Worm (Caenorhabditis elegans) whole organism, L2 larva: Measurements from ENCODE around the gene msd-2.

ENCODE experiments used
- alr-1 ChIP-seq: fragments of 150-350 bp; optimal IDR thresholded peaks from 2 replicates; lab custom pipeline; 2014; ENCODE audit warnings: missing biosample characterization, missing genetic modification characterization
- aly-2 ChIP-seq: fragments of 150-350 bp; optimal IDR thresholded peaks from 2 replicates; lab custom pipeline; 2014; ENCODE audit warnings: missing biosample characterization, missing genetic modification characterization
- ceh-82 ChIP-seq: fragments of 150-350 bp; optimal IDR thresholded peaks from 2 replicates; lab custom pipeline; 2014; ENCODE audit warnings: missing biosample characterization, missing genetic modification characterization
- lin-11 ChIP-seq: fragments of 150-350 bp; sonication (generic microtip); optimal IDR thresholded peaks from 2 replicates; lab custom pipeline; 2014; ENCODE audit warnings: missing biosample characterization, missing genetic modification characterization, inconsistent platforms, mixed read lengths
- mdl-1 ChIP-seq, 2 experiments: fragments of 150-350 bp in 1 of 2; sonication (generic microtip) in 1 of 2; optimal IDR thresholded peaks; 2 replicates each; lab custom pipeline; 2017; ENCODE audit warnings: missing biosample characterization in 2 of 2, missing genetic modification characterization in 2 of 2
- nhr-10 ChIP-seq: sonication (generic microtip); optimal IDR thresholded peaks from 2 replicates; lab custom pipeline; 2017; ENCODE audit warnings: missing biosample characterization, missing genetic modification characterization
- nhr-12 ChIP-seq: fragments of 150-350 bp; optimal IDR thresholded peaks from 2 replicates; lab custom pipeline; 2014; ENCODE audit warnings: missing biosample characterization, missing genetic modification characterization
- nhr-77 ChIP-seq: fragments of 150-350 bp; optimal IDR thresholded peaks from 2 replicates; lab custom pipeline; 2014; ENCODE audit warnings: missing biosample characterization, missing genetic modification characterization

DNA sequence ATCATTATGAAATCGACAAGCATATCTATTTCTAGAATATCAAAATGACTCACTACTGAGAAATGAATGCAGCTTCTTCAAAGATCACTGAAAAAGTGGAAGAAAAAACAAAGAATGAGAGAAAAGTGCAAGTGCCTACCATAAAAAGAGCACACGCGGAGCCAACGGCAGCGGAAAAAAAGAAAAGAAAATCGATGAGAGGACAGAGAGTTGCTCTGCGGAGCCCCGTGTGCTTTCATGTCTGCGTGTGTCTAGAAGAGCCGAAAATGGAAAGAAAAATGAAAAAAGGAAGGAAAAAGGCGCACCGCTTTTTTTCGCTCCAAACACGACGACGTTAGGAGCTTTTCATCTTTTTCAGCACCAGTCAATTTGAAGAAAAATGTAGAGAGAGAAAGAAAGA lies 33.8 kb downstream of the msd-2 start, which contains the start of gene ipla-7:
- TF ChIP-seq ceh-82 (tag; lab: Kevin White, UChicago) = no peak
- no peak for TF ChIP-seq nhr-10 (tag; lab: Kevin White, UChicago)
- TF ChIP-seq nhr-77 (tag; lab: Kevin White, UChicago) = no peak
- TF ChIP-seq lin-11 = no peak
- no peak for TF ChIP-seq aly-2
- TF ChIP-seq nhr-12 (tag; lab: Kevin White, UChicago) = no peak
- TF ChIP-seq mdl-1 (tag; optimal IDR thresholded peaks at IDR 0.05; lab: Kevin White, UChicago) = peak in 1 of 2 experiments; percentile 33
- no peak for TF ChIP-seq alr-1 (tag; lab: Kevin White, UChicago)
